Fruit fly (Drosophila melanogaster): ENCODE results near the gene hiro.

- TF ChIP-seq CG9948 (tag; optimal IDR thresholded peaks at IDR 0.05) = no peak
- TF ChIP-seq D1 (tag; optimal IDR thresholded peaks at IDR 0.05) = no peak
- TF ChIP-seq CG10348 (GFP tag; IDR thresholded peaks at IDR 0.05) = no peak
- no peak for TF ChIP-seq CG14655 (GFP tag; optimal IDR thresholded peaks at IDR 0.05)
- TF ChIP-seq CG12605 (GFP tag; IDR thresholded peaks at IDR 0.05) = no peak
- TF ChIP-seq Snoo (tag; optimal IDR thresholded peaks at IDR 0.05) = no peak
- TF ChIP-seq CG32121 (GFP tag; IDR thresholded peaks at IDR 0.05) = no peak
- TF ChIP-seq CG8301 (tag; optimal IDR thresholded peaks at IDR 0.05) = no peak
- no peak for TF ChIP-seq CG8159 (tag; optimal IDR thresholded peaks at IDR 0.05)
Measured at dm6 chr3L:673324-673723, 14.4 kb downstream of the hiro start.

Measured in whole organism, pupa.